Worm (Caenorhabditis elegans): ENCODE data around the gene pho-11.

The pho-11 gene

DNA sequence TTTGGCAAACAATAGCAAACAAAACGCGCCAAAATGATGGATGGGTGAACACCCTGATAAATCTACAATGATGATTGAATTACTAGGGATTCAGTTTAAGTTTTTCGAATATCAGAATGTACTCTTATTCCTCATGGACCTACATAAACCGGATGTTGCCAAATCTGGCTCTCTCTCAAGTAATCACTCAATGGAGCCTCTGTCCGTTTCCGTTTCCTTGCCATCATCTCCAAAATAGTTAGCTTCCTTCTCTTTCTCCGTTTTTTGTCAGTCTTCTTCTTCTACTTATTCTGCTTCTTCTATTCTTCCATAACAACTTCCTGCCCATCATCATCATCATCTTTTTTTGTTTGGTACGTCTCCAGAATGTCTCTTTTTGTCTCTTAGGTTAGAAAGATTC, 33.7 kb downstream of the pho-11 start:
- TF ChIP-seq M03D4.4 (tag; optimal IDR thresholded peaks at IDR 0.05) (no peak), sem-2 (GFP tag; optimal IDR thresholded peaks at IDR 0.05) (no peak), ztf-11 (tag; optimal IDR thresholded peaks at IDR 0.05) (no peak), mab-5 (tag; optimal IDR thresholded peaks at IDR 0.05) (no peak), nhr-237 (tag; optimal IDR thresholded peaks at IDR 0.05) (no peak), nhr-12 (tag; optimal IDR thresholded peaks at IDR 0.05) (no peak)

DNA sequence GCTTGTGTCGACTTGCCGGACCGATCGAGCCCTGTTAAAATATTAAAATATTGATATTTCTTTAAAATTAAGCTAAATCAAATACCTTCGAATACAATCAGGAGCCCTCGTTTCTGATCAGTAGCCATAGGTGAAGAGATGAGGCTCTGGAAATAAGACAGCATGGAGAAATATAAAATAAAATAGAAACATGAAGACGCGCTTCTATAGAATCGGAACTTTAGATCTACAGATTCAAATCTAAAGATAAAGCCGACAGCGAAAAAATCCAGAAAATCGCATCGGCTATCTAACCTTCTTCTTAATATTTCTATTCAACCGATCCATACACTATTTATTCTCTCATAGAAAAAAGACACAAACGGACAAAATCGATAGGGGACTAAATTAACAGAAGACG, 35.3 kb downstream of the pho-11 start, which contains the start of gene dtmk-1:
TSS of gene dtmk-1 (minus strand) at position 146 of the 400 bp plus-strand sequence.
- TF ChIP-seq blmp-1 (tag; optimal IDR thresholded peaks at IDR 0.05) = no peak
- peak; percentile 86 for TF ChIP-seq elt-1 (tag; optimal IDR thresholded peaks at IDR 0.05; ENCODE audit: borderline replicate concordance, insufficient read depth)

DNA sequence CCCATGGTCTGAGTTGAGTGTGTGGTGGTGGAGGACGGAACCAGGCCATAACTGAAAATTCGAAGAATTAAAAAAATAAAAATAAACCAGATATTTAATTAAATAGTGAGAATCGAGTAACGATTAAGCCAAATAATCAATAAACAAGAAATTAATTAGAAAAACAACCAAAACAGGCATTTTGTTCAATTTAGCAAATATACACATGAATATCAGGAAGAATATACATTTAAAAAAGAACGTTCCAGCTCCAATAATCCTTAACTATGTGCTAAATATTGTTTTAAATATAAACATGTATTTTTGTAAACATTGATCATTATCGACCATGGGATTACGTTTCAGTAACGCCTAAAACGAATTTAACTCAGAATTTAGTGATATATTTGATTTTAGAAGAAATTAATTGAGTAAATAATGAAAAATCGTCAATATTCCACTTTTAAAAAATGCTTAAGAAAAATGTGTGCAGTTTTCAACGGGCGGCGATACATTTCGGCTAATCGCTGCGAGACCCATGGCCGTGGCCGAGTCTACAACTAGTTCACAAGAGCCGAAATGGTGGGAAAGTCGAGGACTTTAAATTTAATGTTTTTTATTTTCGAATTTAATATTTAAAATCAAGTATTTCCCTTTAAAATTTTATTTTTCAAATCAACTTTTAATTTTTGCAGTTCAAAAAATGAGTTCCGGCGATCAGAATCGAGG, 36.5 kb downstream of the pho-11 start, which contains the start of the genes R53.4 and psf-1:
TSS of gene R53.4 (minus strand) at position 51 of the 708 bp plus-strand sequence.
TSS of gene psf-1 (plus strand) at position 675 of the 708 bp plus-strand sequence.
- no peak for TF ChIP-seq zip-8 (tag; optimal IDR thresholded peaks at IDR 0.05)
- peak; percentile 4 for TF ChIP-seq hlh-1 (tag; optimal IDR thresholded peaks at IDR 0.05)
- peak; percentile 0 for TF ChIP-seq ces-1 (GFP tag; optimal IDR thresholded peaks at IDR 0.05)
- peak; percentile 71 for TF ChIP-seq lsy-2 (tag; optimal IDR thresholded peaks at IDR 0.05)
- peak; percentile 81 for TF ChIP-seq mep-1 (tag; optimal IDR thresholded peaks at IDR 0.05)
- peak; percentile 58 for TF ChIP-seq ham-2 (GFP tag; optimal IDR thresholded peaks at IDR 0.05)
- TF ChIP-seq blmp-1 (tag; optimal IDR thresholded peaks at IDR 0.05) = no peak
- peak; percentile 51 for TF ChIP-seq nhr-237 (tag; optimal IDR thresholded peaks at IDR 0.05)
- no peak for TF ChIP-seq M03D4.4 (tag; optimal IDR thresholded peaks at IDR 0.05)

DNA sequence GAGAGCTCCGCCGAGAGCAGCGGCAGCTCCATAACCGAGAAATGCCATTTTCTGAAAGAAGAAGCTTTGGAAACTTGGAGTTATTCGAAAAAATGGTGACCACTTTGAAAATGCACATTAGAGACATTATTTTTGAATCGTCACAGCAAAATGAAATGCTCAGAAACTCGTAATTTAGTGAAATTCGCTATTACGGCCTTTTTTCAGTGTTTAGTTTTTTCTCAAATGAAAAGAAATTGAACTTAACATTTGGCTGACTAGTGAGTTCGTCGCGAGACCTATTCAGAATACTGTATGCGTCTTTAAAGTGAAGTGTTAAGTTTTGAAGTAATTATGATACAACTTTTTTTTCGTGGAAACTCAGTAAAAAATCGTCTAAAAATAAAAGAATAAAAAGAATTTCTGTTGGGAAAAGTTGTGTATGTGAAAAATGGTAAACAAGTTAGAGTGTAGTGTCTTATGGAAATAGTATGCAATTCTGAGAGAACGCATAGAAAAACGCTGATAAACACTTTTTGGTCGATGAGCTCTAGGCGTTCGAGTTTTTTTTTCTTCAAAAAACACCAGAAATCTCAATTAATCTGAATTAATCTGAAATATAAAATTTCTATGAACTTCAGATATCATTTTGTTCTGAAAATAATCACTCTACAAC, 38.9 kb downstream of the pho-11 start, which contains the start of gene R53.5:
TSS of gene R53.5 (minus strand) at position 51 of the 655 bp plus-strand sequence.
- TF ChIP-seq elt-1 (tag; optimal IDR thresholded peaks at IDR 0.05; ENCODE audit: borderline replicate concordance, insufficient read depth) = no peak
- TF ChIP-seq unc-120 (tag; optimal IDR thresholded peaks at IDR 0.05; ENCODE audit: poor library complexity, severe bottlenecking) = no peak
- no peak for TF ChIP-seq lin-32 (GFP tag; optimal IDR thresholded peaks at IDR 0.05)
- no peak for TF ChIP-seq hlh-1 (tag; optimal IDR thresholded peaks at IDR 0.05)
- TF ChIP-seq flh-1 (GFP tag; optimal IDR thresholded peaks at IDR 0.05) = no peak
- no peak for TF ChIP-seq lsy-2 (tag; optimal IDR thresholded peaks at IDR 0.05)
- no peak for TF ChIP-seq nhr-28 (tag; optimal IDR thresholded peaks at IDR 0.05)
- TF ChIP-seq ceh-43 (GFP tag; optimal IDR thresholded peaks at IDR 0.05) = no peak
- no peak for TF ChIP-seq ceh-39 (tag; optimal IDR thresholded peaks at IDR 0.05)
- TF ChIP-seq ham-2 (GFP tag; optimal IDR thresholded peaks at IDR 0.05) = no peak
- TF ChIP-seq ceh-83 (GFP tag; optimal IDR thresholded peaks at IDR 0.05) = no peak
- no peak for TF ChIP-seq nhr-12 (tag; optimal IDR thresholded peaks at IDR 0.05)
- TF ChIP-seq zip-8 (tag; optimal IDR thresholded peaks at IDR 0.05) = no peak
- TF ChIP-seq drap-1 (GFP tag; optimal IDR thresholded peaks at IDR 0.05) = no peak
- no peak for TF ChIP-seq nhr-76 (tag; optimal IDR thresholded peaks at IDR 0.05)
- no peak for TF ChIP-seq mls-2 (tag; optimal IDR thresholded peaks at IDR 0.05)
- no peak for TF ChIP-seq nhr-237 (tag; optimal IDR thresholded peaks at IDR 0.05)

DNA sequence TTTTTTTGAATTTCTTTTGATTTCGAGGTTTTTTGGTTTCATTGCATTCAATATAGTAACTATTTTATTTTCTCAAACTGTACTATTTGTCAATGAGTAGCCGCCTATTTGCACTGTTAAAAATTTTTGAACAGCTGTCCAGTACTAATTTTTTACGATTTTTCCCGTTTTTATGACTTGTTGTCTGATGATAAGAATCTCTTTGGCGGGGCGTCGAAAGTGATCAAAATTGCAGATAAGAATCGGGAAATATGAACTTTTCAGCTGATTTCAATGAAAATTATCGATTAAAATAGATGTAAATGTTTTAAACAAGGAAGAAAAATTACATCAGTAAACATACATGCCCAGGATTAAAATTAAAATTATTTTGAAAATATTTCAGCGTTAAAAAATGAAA, 42.6 kb downstream of the pho-11 start:
- no peak for TF ChIP-seq hlh-1 (tag; optimal IDR thresholded peaks at IDR 0.05)
- peak; percentile 52 for TF ChIP-seq elt-1 (tag; optimal IDR thresholded peaks at IDR 0.05; ENCODE audit: borderline replicate concordance, insufficient read depth)

DNA sequence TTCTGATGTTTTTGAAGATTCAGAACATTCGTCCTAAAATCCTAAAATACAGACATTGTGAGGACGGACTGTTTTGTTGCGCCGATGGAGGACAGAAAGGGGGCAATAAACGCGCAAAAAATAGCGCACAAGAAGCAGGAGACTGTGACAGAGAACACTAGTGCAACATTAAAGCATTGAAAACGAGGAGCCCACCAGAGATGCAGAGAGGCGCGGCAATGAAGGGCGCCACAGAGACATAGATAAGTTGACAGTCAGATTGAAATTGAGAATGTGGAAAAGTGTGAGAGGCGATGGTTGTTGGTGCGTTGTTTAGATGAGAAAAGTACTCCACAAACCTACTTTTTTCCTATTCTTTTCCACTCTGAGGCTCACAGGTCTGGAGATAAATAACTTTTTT, 43.3 kb downstream of the pho-11 start, which contains the start of gene aakg-5:
TSS of gene aakg-5 (minus strand) at position 159 of the 400 bp plus-strand sequence.
- peak; percentile 43 for TF ChIP-seq pha-4 (tag; optimal IDR thresholded peaks at IDR 0.05)
- TF ChIP-seq unc-120 (tag; optimal IDR thresholded peaks at IDR 0.05; ENCODE audit: poor library complexity, severe bottlenecking) = peak; percentile 4
- TF ChIP-seq sem-2 (GFP tag; optimal IDR thresholded peaks at IDR 0.05) = no peak

DNA sequence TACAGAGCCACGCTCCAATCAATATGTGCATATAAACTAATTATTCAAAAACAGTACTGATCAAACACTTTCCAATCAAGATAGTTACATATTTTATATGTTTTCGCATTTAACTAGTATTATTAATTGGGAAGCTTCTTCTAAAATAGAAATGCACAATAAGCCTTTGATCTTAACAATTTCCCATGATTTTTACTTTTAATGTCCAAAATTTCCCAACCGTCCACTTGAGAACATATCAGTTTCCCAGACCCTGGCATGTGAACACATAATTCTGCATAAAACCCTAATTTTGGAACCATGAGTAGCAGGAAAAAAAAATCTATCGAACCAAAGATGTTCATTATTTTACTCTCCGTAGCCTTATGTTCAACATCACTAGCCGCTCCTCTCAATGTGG, 44.8 kb downstream of the pho-11 start, which contains the start of gene R53.8:
TSS of gene R53.8 (plus strand) at position 301 of the 400 bp plus-strand sequence.
- no peak for TF ChIP-seq ham-2 (GFP tag; optimal IDR thresholded peaks at IDR 0.05)
- TF ChIP-seq elt-3 (tag; optimal IDR thresholded peaks at IDR 0.05) = no peak
- no peak for TF ChIP-seq ces-1 (GFP tag; optimal IDR thresholded peaks at IDR 0.05)
- no peak for TF ChIP-seq unc-62 (GFP tag; optimal IDR thresholded peaks at IDR 0.05)
- no peak for TF ChIP-seq tbx-8 (GFP tag; optimal IDR thresholded peaks at IDR 0.05)
- TF ChIP-seq pha-4 (tag; optimal IDR thresholded peaks at IDR 0.05) = no peak
- no peak for TF ChIP-seq bed-3 (GFP tag; optimal IDR thresholded peaks at IDR 0.05)
- no peak for TF ChIP-seq elt-1 (tag; optimal IDR thresholded peaks at IDR 0.05; ENCODE audit: borderline replicate concordance, insufficient read depth)
- TF ChIP-seq nhr-12 (tag; optimal IDR thresholded peaks at IDR 0.05) = no peak
- no peak for TF ChIP-seq zip-8 (tag; optimal IDR thresholded peaks at IDR 0.05)
- no peak for TF ChIP-seq ceh-83 (GFP tag; optimal IDR thresholded peaks at IDR 0.05)

All from whole organism, mixed stage, embryonic.